Fruit fly (Drosophila melanogaster) whole organism, prepupa: ENCODE results near the gene sturkopf.

Source experiments
- CG10669 ChIP-seq: fragments of 200-800 bp; sonication (Bioruptor generic); optimal IDR thresholded peaks from 3 replicates; lab custom pipeline; 2018; ENCODE audit warnings: missing biosample characterization, mild to moderate bottlenecking, missing genetic modification characterization, moderate library complexity
- CG11294 ChIP-seq: fragments of 200-800 bp; sonication (Bioruptor generic); IDR thresholded peaks from 2 replicates; pipeline ENCODE4 v1.3.6; 2022; ENCODE audit warnings: missing biosample characterization, missing genetic modification characterization
- CG11762 ChIP-seq: fragments of 200-800 bp; sonication (Bioruptor generic); optimal IDR thresholded peaks from 3 replicates; lab custom pipeline; 2016; ENCODE audit warnings: missing biosample characterization, missing genetic modification characterization; ENCODE audit not compliant: insufficient read depth
- CG1621 ChIP-seq: fragments of 200-800 bp; sonication (Bioruptor generic); optimal IDR thresholded peaks from 3 replicates; lab custom pipeline; 2018; ENCODE audit warnings: missing biosample characterization, mild to moderate bottlenecking, missing genetic modification characterization
- CG6854 ChIP-seq: fragments of 200-800 bp; sonication (Bioruptor generic); optimal IDR thresholded peaks from 2 replicates; lab custom pipeline; 2017; ENCODE audit warnings: missing biosample characterization, mild to moderate bottlenecking, missing genetic modification characterization
- Eip78C ChIP-seq: fragments of 200-800 bp; sonication (Bioruptor generic); peaks from one replicate; lab custom pipeline; 2016; ENCODE audit warnings: missing biosample characterization, missing genetic modification characterization
- Eip93F ChIP-seq: fragments of 200-800 bp; sonication (Bioruptor generic); optimal IDR thresholded peaks from 2 replicates; lab custom pipeline; 2016; ENCODE audit warnings: missing biosample characterization, mild to moderate bottlenecking, missing genetic modification characterization
- Lpt ChIP-seq: fragments of 200-800 bp; sonication (Bioruptor generic); optimal IDR thresholded peaks from 3 replicates; lab custom pipeline; 2016; ENCODE audit warnings: missing biosample characterization, missing genetic modification characterization
- Met ChIP-seq: fragments of 200-800 bp; sonication (Bioruptor generic); optimal IDR thresholded peaks from 3 replicates; lab custom pipeline; 2016; ENCODE audit warnings: missing biosample characterization, missing genetic modification characterization
- Sox102F ChIP-seq: fragments of 200-800 bp; sonication (Bioruptor generic); optimal IDR thresholded peaks from 2 replicates; lab custom pipeline; 2016; ENCODE audit warnings: missing biosample characterization, mild to moderate bottlenecking, missing genetic modification characterization
- eg ChIP-seq: fragments of 200-800 bp; sonication (Bioruptor generic); IDR thresholded peaks from 3 replicates; pipeline ENCODE4 v1.3.6; 2022; ENCODE audit warnings: missing biosample characterization, missing genetic modification characterization
- fkh ChIP-seq: fragments of 200-800 bp; sonication (Bioruptor generic); optimal IDR thresholded peaks from 3 replicates; lab custom pipeline; 2017; ENCODE audit warnings: missing biosample characterization, mild to moderate bottlenecking, missing genetic modification characterization, moderate library complexity
- ss ChIP-seq, 2 experiments: fragments of 200-800 bp; sonication (Bioruptor generic); optimal IDR thresholded peaks; 2 replicates in 1 of 2; 3 replicates in 1 of 2; lab custom pipeline; 2017 to 2018; ENCODE audit warnings: mild to moderate bottlenecking in 2 of 2, missing biosample characterization in 2 of 2, missing genetic modification characterization in 2 of 2, moderate library complexity in 1 of 2

- TF ChIP-seq eg (peak; percentile 92), Met (GFP tag; lab: Kevin White, UChicago) (peak; percentile 99), Eip93F (GFP tag; lab: Kevin White, UChicago) (peak; percentile 97), CG10669 (peak; percentile 83), CG6854 (GFP tag; lab: Kevin White, UChicago) (peak; percentile 98), ss (GFP tag; optimal IDR thresholded peaks at IDR 0.05; lab: Kevin White, UChicago) (peak; percentile 67 to 70), CG1621 (tag; lab: Kevin White, UChicago) (peak; percentile 84), Eip78C (GFP tag; lab: Kevin White, UChicago) (peak; percentile 97), CG11762 (peak; percentile 91), CG11294 (GFP tag; lab: Robert Waterston, UW) (peak; percentile 82), Lpt (peak; percentile 94), Sox102F (GFP tag; lab: Kevin White, UChicago) (peak; percentile 98), fkh (GFP tag; lab: Kevin White, UChicago) (no peak)
These were observed 6.0 kb upstream of the sturkopf start for dm6 chr3L:1319097-1319725.
